Worm (Caenorhabditis elegans) whole organism, L4 larva: ENCODE data around the gene old-2.

Experiments
- F37D6.2 ChIP-seq: sonication (generic microtip); optimal IDR thresholded peaks from 2 replicates; lab custom pipeline; 2016; ENCODE audit warnings: mild to moderate bottlenecking, missing genetic modification characterization, missing compliant biosample characterization
- R02D3.7 ChIP-seq: fragments of 150-350 bp; sonication (generic microtip); optimal IDR thresholded peaks from 3 replicates; lab custom pipeline; 2014; ENCODE audit warnings: missing biosample characterization, missing genetic modification characterization
- T20F7.1 ChIP-seq: fragments of 200-800 bp; sonication (Bioruptor generic); optimal IDR thresholded peaks from 2 replicates; lab custom pipeline; 2018; ENCODE audit warnings: mild to moderate bottlenecking, missing genetic modification characterization, missing compliant biosample characterization
- Y105C5A.15 ChIP-seq: fragments of 200-800 bp; sonication (Bioruptor generic); IDR thresholded peaks from 2 replicates; pipeline ENCODE4 v1.3.6; 2022; ENCODE audit warnings: missing genetic modification characterization, missing compliant biosample characterization
- aly-2 ChIP-seq: sonication (generic microtip); optimal IDR thresholded peaks from 2 replicates; lab custom pipeline; 2018; ENCODE audit warnings: missing biosample characterization, missing genetic modification characterization
- ama-1 ChIP-seq: fragments of 150-350 bp; optimal IDR thresholded peaks from 2 replicates; lab custom pipeline; 2014; ENCODE audit warnings: inconsistent platforms, mixed read lengths
- arid-1 ChIP-seq: fragments of 200-800 bp; sonication (Bioruptor generic); conservative IDR thresholded peaks from 2 replicates; pipeline ENCODE4 v1.3.6; 2022; ENCODE audit warnings: missing genetic modification reagents, missing genetic modification characterization, missing compliant biosample characterization
- ceh-20 ChIP-seq: fragments of 200-800 bp; sonication (Bioruptor generic); IDR thresholded peaks from 2 replicates; pipeline ENCODE4 v1.3.6; 2022; ENCODE audit warnings: missing genetic modification reagents, missing genetic modification characterization, missing compliant biosample characterization
- ceh-62 ChIP-seq: sonication (generic microtip); optimal IDR thresholded peaks from 2 replicates; lab custom pipeline; 2017; ENCODE audit warnings: missing biosample characterization, missing genetic modification characterization
- daf-8 ChIP-seq: fragments of 200-800 bp; sonication (Bioruptor generic); IDR thresholded peaks from 2 replicates; pipeline ENCODE4 v1.3.6; 2022; ENCODE audit warnings: missing genetic modification characterization, missing compliant biosample characterization
- dmd-6 ChIP-seq: fragments of 200-800 bp; sonication (Bioruptor generic); IDR thresholded peaks from 2 replicates; pipeline ENCODE4 v1.3.6; 2022; ENCODE audit warnings: missing genetic modification reagents, missing genetic modification characterization, missing compliant biosample characterization
- duxl-1 ChIP-seq: sonication (generic microtip); optimal IDR thresholded peaks from 2 replicates; lab custom pipeline; 2016; ENCODE audit warnings: mild to moderate bottlenecking, missing genetic modification characterization, moderate library complexity, missing compliant biosample characterization; ENCODE audit not compliant: poor library complexity
- fos-1 ChIP-seq: fragments of 150-350 bp; optimal IDR thresholded peaks from 2 replicates; lab custom pipeline; 2014; ENCODE audit warnings: missing biosample characterization, missing genetic modification characterization
- gei-8 ChIP-seq: fragments of 200-800 bp; sonication (Bioruptor generic); optimal IDR thresholded peaks from 2 replicates; lab custom pipeline; 2018; ENCODE audit warnings: mild to moderate bottlenecking, missing genetic modification characterization, missing compliant biosample characterization
- hlh-30 ChIP-seq: sonication (generic microtip); optimal IDR thresholded peaks from 2 replicates; lab custom pipeline; 2017; ENCODE audit warnings: antibody characterized with exemption, mild to moderate bottlenecking, missing genetic modification characterization, missing compliant biosample characterization; ENCODE audit not compliant: insufficient read depth
- lin-15B ChIP-seq: fragments of 150-350 bp; sonication (generic microtip); optimal IDR thresholded peaks from 3 replicates; lab custom pipeline; 2014; ENCODE audit warnings: missing biosample characterization, missing genetic modification characterization
- lir-3 ChIP-seq: sonication (generic microtip); optimal IDR thresholded peaks from 2 replicates; lab custom pipeline; 2016; ENCODE audit warnings: mild to moderate bottlenecking, missing genetic modification characterization, missing compliant biosample characterization
- lsy-2 ChIP-seq, 2 experiments: fragments of 150-350 bp in 1 of 2; sonication (generic microtip) in 1 of 2; optimal IDR thresholded peaks; 2 replicates each; lab custom pipeline; 2014 to 2017; ENCODE audit warnings: missing biosample characterization in 2 of 2, missing genetic modification characterization in 2 of 2
- mdl-1 ChIP-seq, 2 experiments: fragments of 150-350 bp in 1 of 2; sonication (generic microtip) in 1 of 2; optimal IDR thresholded peaks; 2 replicates each; lab custom pipeline; 2014 to 2017; ENCODE audit warnings: missing biosample characterization in 2 of 2, missing genetic modification characterization in 2 of 2
- mxl-3 ChIP-seq: fragments of 200-800 bp; sonication (Bioruptor generic); optimal IDR thresholded peaks from 2 replicates; lab custom pipeline; 2018; ENCODE audit warnings: mild to moderate bottlenecking, missing genetic modification characterization, missing compliant biosample characterization
- nhr-11 ChIP-seq: fragments of 150-350 bp; optimal IDR thresholded peaks from 2 replicates; lab custom pipeline; 2014; ENCODE audit warnings: missing biosample characterization, missing genetic modification characterization
- nhr-111 ChIP-seq: fragments of 200-800 bp; sonication (Bioruptor generic); optimal IDR thresholded peaks from 2 replicates; lab custom pipeline; 2018; ENCODE audit warnings: mild to moderate bottlenecking, missing genetic modification characterization, missing compliant biosample characterization
- nhr-41 ChIP-seq: fragments of 200-800 bp; sonication (Bioruptor generic); IDR thresholded peaks from 2 replicates; pipeline ENCODE4 v1.3.6; 2022; ENCODE audit warnings: missing genetic modification reagents, missing genetic modification characterization, missing compliant biosample characterization
- nhr-42 ChIP-seq: fragments of 200-800 bp; sonication (Bioruptor generic); IDR thresholded peaks from 2 replicates; pipeline ENCODE4 v1.3.6; 2022; ENCODE audit warnings: missing genetic modification characterization, missing compliant biosample characterization
- rbr-2 ChIP-seq: sonication (generic microtip); optimal IDR thresholded peaks from 2 replicates; lab custom pipeline; 2016; ENCODE audit warnings: missing genotype, missing genetic modification characterization, missing compliant biosample characterization
- unc-62 ChIP-seq, 3 experiments: fragments of 150-350 bp in 1 of 3; sonication (generic microtip); optimal IDR thresholded peaks in 2 of 3; peaks in 1 of 3; 1 replicate in 1 of 3; 2 replicates in 2 of 3; lab custom pipeline; 2014 to 2017; ENCODE audit warnings: missing biosample characterization in 3 of 3, missing genetic modification characterization in 3 of 3, missing genetic modification reagents in 3 of 3, missing genotype in 1 of 3
- zfp-3 ChIP-seq: fragments of 200-800 bp; sonication (Bioruptor generic); conservative IDR thresholded peaks from 2 replicates; pipeline ENCODE4 v1.3.6; 2022; ENCODE audit warnings: missing genetic modification reagents, missing genetic modification characterization, missing compliant biosample characterization
- zip-2 ChIP-seq: fragments of 150-350 bp; optimal IDR thresholded peaks from 2 replicates; lab custom pipeline; 2014; ENCODE audit warnings: missing biosample characterization, missing genetic modification characterization
- ztf-11 ChIP-seq: fragments of 150-350 bp; optimal IDR thresholded peaks from 2 replicates; lab custom pipeline; 2014; ENCODE audit warnings: missing biosample characterization, missing genetic modification characterization

old-2 gene

ce11 chrII:9845239-9845638 lies 4.2 kb downstream of the old-2 start, which contains the start of gene chil-9:
TSS of gene chil-9 (minus strand) at chrII:9845339.
- no peak for TF ChIP-seq mdl-1 (tag; optimal IDR thresholded peaks at IDR 0.05; lab: Kevin White, UChicago)
- TF ChIP-seq unc-62 (GFP tag; optimal IDR thresholded peaks at IDR 0.05 in 1 of 2; lab: Kevin White, UChicago) = peak in 1 of 2 experiments; percentile 31
- no peak for TF ChIP-seq unc-62 (tag; optimal IDR thresholded peaks at IDR 0.05; lab: Kevin White, UChicago)

- TF ChIP-seq lsy-2 (tag; optimal IDR thresholded peaks at IDR 0.05; lab: Kevin White, UChicago) = no peak
- TF ChIP-seq R02D3.7 (tag; lab: Kevin White, UChicago) = peak; percentile 56
These were observed 7.4 kb downstream of the old-2 start, which contains the start of gene rnh-1.2 for ce11 chrII:9841985-9842505. TSS of gene rnh-1.2 (minus strand) at chrII:9842035.

ce11 chrII:9840313-9840712 lies 9.1 kb downstream of the old-2 start, which contains the start of gene ZK938.11:
TSS of gene ZK938.11 (minus strand) at chrII:9840413.
- no peak for TF ChIP-seq ama-1 (lab: Kevin White, UChicago)
- TF ChIP-seq ceh-20 (GFP tag; lab: Robert Waterston, UW) = no peak
- TF ChIP-seq T20F7.1 (GFP tag; lab: Kevin White, UChicago) = no peak
- TF ChIP-seq nhr-41 (GFP tag; lab: Robert Waterston, UW) = no peak
- TF ChIP-seq Y105C5A.15 (GFP tag; lab: Robert Waterston, UW) = no peak
- TF ChIP-seq lsy-2 (tag; optimal IDR thresholded peaks at IDR 0.05; lab: Kevin White, UChicago) = no peak
- TF ChIP-seq hlh-30 (tag; lab: Kevin White, UChicago) = no peak
- TF ChIP-seq zfp-3 = no peak
- TF ChIP-seq fos-1 (tag; lab: Kevin White, UChicago) = no peak
- no peak for TF ChIP-seq zip-2
- TF ChIP-seq lir-3 (tag; lab: Kevin White, UChicago) = no peak
- no peak for TF ChIP-seq unc-62 (GFP tag; optimal IDR thresholded peaks at IDR 0.05 in 1 of 2; lab: Kevin White, UChicago)
- no peak for TF ChIP-seq unc-62 (tag; optimal IDR thresholded peaks at IDR 0.05; lab: Kevin White, UChicago)

ce11 chrII:9838260-9838935 lies 11.0 kb downstream of the old-2 start, which contains the start of gene arrd-4:
TSS of gene arrd-4 (minus strand) at chrII:9838310.
- peak; percentile 66 for TF ChIP-seq nhr-11 (tag; lab: Kevin White, UChicago)
- no peak for TF ChIP-seq gei-8 (GFP tag; lab: Kevin White, UChicago)

ce11 chrII:9835958-9836357 lies 13.4 kb downstream of the old-2 start:
- peak in 1 of 2 experiments; percentile 93 for TF ChIP-seq unc-62 (GFP tag; optimal IDR thresholded peaks at IDR 0.05 in 1 of 2; lab: Kevin White, UChicago)
- no peak for TF ChIP-seq unc-62 (tag; optimal IDR thresholded peaks at IDR 0.05; lab: Kevin White, UChicago)
- no peak for TF ChIP-seq ceh-62 (tag; lab: Kevin White, UChicago)
- no peak for TF ChIP-seq nhr-42 (GFP tag; lab: Robert Waterston, UW)
- no peak for TF ChIP-seq fos-1 (tag; lab: Kevin White, UChicago)
- TF ChIP-seq daf-8 = no peak
- TF ChIP-seq ztf-11 (tag; lab: Kevin White, UChicago) = no peak
- TF ChIP-seq F37D6.2 (tag; lab: Kevin White, UChicago) = no peak
- no peak for TF ChIP-seq lin-15B
- no peak for TF ChIP-seq aly-2

- no peak for TF ChIP-seq arid-1
- TF ChIP-seq fos-1 (tag; lab: Kevin White, UChicago) = no peak
- no peak for TF ChIP-seq duxl-1 (tag; lab: Kevin White, UChicago)
- TF ChIP-seq nhr-41 (GFP tag; lab: Robert Waterston, UW) = no peak
- TF ChIP-seq nhr-111 (GFP tag; lab: Kevin White, UChicago) = no peak
- TF ChIP-seq rbr-2 (tag; lab: Kevin White, UChicago) = no peak
- TF ChIP-seq unc-62 (GFP tag; optimal IDR thresholded peaks at IDR 0.05 in 1 of 2; lab: Kevin White, UChicago) = peak in 1 of 2 experiments; percentile 18
- TF ChIP-seq unc-62 (tag; optimal IDR thresholded peaks at IDR 0.05; lab: Kevin White, UChicago) = no peak
- TF ChIP-seq mxl-3 (GFP tag; lab: Kevin White, UChicago) = no peak
- no peak for TF ChIP-seq dmd-6
These were observed 14.5 kb downstream of the old-2 start, which contains the start of gene arrd-5 for ce11 chrII:9834921-9835320. TSS of gene arrd-5 (plus strand) at chrII:9835221.
